Fruit fly (Drosophila melanogaster) whole organism, wandering third instar larva: ENCODE measurements around the gene CG17026.

Experiments used
- CG9705 ChIP-seq: fragments of 200-800 bp; sonication (Bioruptor generic); optimal IDR thresholded peaks from 2 replicates; lab custom pipeline; 2018; ENCODE audit warnings: missing biosample characterization, mild to moderate bottlenecking, missing genetic modification characterization
- HLH106 ChIP-seq: fragments of 200-800 bp; optimal IDR thresholded peaks from 3 replicates; lab custom pipeline; 2019; ENCODE audit warnings: missing biosample characterization, mild to moderate bottlenecking, missing genetic modification characterization, moderate library complexity
- Hr83 ChIP-seq: fragments of 200-300 bp; sonication (Bioruptor generic); optimal IDR thresholded peaks from 2 replicates; lab custom pipeline; 2016; ENCODE audit warnings: missing biosample characterization, mild to moderate bottlenecking, missing genetic modification characterization, moderate library complexity; ENCODE audit not compliant: poor library complexity, severe bottlenecking
- Vsx2 ChIP-seq: fragments of 200-300, 225-300 bp; sonication (Bioruptor generic); optimal IDR thresholded peaks from 2 replicates; lab custom pipeline; 2018; ENCODE audit warnings: missing biosample characterization, missing genetic modification characterization; ENCODE audit not compliant: partially characterized antibody
- dl ChIP-seq, 2 experiments: fragments of 175-275, 200-275 bp in 1 of 2; fragments of 200-275 bp in 1 of 2; sonication (Bioruptor generic); optimal IDR thresholded peaks; lab custom pipeline; 2018; ENCODE audit warnings: mild to moderate bottlenecking in 2 of 2, missing biosample characterization in 2 of 2, missing genetic modification characterization in 2 of 2, moderate library complexity in 2 of 2; ENCODE audit not compliant: partially characterized antibody in 2 of 2, insufficient read depth in 1 of 2
- jim ChIP-seq: fragments of 175-275, 200-325 bp; sonication (Bioruptor generic); optimal IDR thresholded peaks from 2 replicates; lab custom pipeline; 2016; ENCODE audit warnings: missing biosample characterization, mild to moderate bottlenecking, missing genetic modification characterization
- pan ChIP-seq: fragments of >200 bp; optimal IDR thresholded peaks from 2 replicates; lab custom pipeline; 2017

- TF ChIP-seq CG9705 (no peak), pan (no peak), HLH106 (no peak), Vsx2 (GFP tag; lab: Kevin White, UChicago) (no peak), dl (GFP tag; optimal IDR thresholded peaks at IDR 0.05; lab: Kevin White, UChicago; ENCODE audit: insufficient read depth in 1 of 2, partially characterized antibody in 2 of 2) (no peak), Hr83 (GFP tag; lab: Kevin White, UChicago) (no peak), jim (GFP tag; lab: Kevin White, UChicago) (no peak)
Measured at dm6 chr3L:15998217-15998616, 23.0 kb downstream of the CG17026 start.
